Worm (Caenorhabditis elegans) whole organism, L3 larva: Measurements from ENCODE around the gene R148.5.
A peak's percentile ranks its signal among the peaks of the same experiment; 100 is the strongest.

ENCODE experiments used
- R02D3.7 ChIP-seq: fragments of 150-350 bp; optimal IDR thresholded peaks from 2 replicates; lab custom pipeline; 2014; ENCODE audit warnings: missing biosample characterization, missing genetic modification characterization
- ceh-82 ChIP-seq: fragments of 150-350 bp; optimal IDR thresholded peaks from 2 replicates; lab custom pipeline; 2014; ENCODE audit warnings: missing biosample characterization, missing genetic modification characterization
- egl-27 ChIP-seq: sonication (generic microtip); optimal IDR thresholded peaks from 4 replicates; lab custom pipeline; 2017; ENCODE audit warnings: missing biosample characterization, missing genetic modification reagents, missing genetic modification characterization
- fkh-10 ChIP-seq: sonication (generic microtip); optimal IDR thresholded peaks from 2 replicates; lab custom pipeline; 2017; ENCODE audit warnings: missing biosample characterization, missing genetic modification reagents, missing genetic modification characterization
- jun-1 ChIP-seq: fragments of 150-350 bp; optimal IDR thresholded peaks from 2 replicates; lab custom pipeline; 2014; ENCODE audit warnings: missing biosample characterization, missing genetic modification reagents, missing genetic modification characterization
- nfya-1 ChIP-seq: sonication (generic microtip); optimal IDR thresholded peaks from 2 replicates; lab custom pipeline; 2017; ENCODE audit warnings: missing genetic modification characterization, mild to moderate bottlenecking, missing compliant biosample characterization, antibody characterized with exemption, moderate library complexity; ENCODE audit not compliant: insufficient read depth
- nhr-11 ChIP-seq: fragments of 150-350 bp; optimal IDR thresholded peaks from 2 replicates; lab custom pipeline; 2014; ENCODE audit warnings: missing biosample characterization, missing genetic modification characterization
- nhr-28 ChIP-seq: fragments of 150-350 bp; optimal IDR thresholded peaks from 2 replicates; lab custom pipeline; 2014; ENCODE audit warnings: missing biosample characterization, missing genetic modification characterization
- nhr-67 ChIP-seq: fragments of 150-350 bp; optimal IDR thresholded peaks from 2 replicates; lab custom pipeline; 2014; ENCODE audit warnings: missing biosample characterization, missing genetic modification characterization
- nhr-77 ChIP-seq: fragments of 150-350 bp; optimal IDR thresholded peaks from 2 replicates; lab custom pipeline; 2014; ENCODE audit warnings: missing biosample characterization, missing genetic modification characterization
- unc-62 ChIP-seq: fragments of 150-350 bp; sonication (generic microtip); optimal IDR thresholded peaks from 4 replicates; lab custom pipeline; 2014; ENCODE audit warnings: missing biosample characterization, missing genetic modification reagents, missing genetic modification characterization
- zag-1 ChIP-seq: fragments of 150-350 bp; optimal IDR thresholded peaks from 2 replicates; lab custom pipeline; 2014; ENCODE audit warnings: missing biosample characterization, missing genetic modification characterization
- ztf-11 ChIP-seq: fragments of 150-350 bp; optimal IDR thresholded peaks from 2 replicates; lab custom pipeline; 2014; ENCODE audit warnings: missing biosample characterization, missing genetic modification characterization
- ztf-4 ChIP-seq: fragments of 150-350 bp; optimal IDR thresholded peaks from 2 replicates; lab custom pipeline; 2014; ENCODE audit warnings: missing biosample characterization, missing genetic modification characterization

- TF ChIP-seq ceh-82 (tag; lab: Kevin White, UChicago), result no peak
- no peak for TF ChIP-seq zag-1
- no peak for TF ChIP-seq nhr-77
- TF ChIP-seq egl-27, result no peak
- TF ChIP-seq jun-1, result no peak
- TF ChIP-seq nhr-28, result no peak
- no peak for TF ChIP-seq fkh-10
- TF ChIP-seq ztf-11 (tag; lab: Kevin White, UChicago), result no peak
- TF ChIP-seq unc-62 (GFP tag; lab: Kevin White, UChicago), result no peak
- no peak for TF ChIP-seq R02D3.7 (tag; lab: Kevin White, UChicago)
- TF ChIP-seq nfya-1, result peak; percentile 58
- TF ChIP-seq nhr-11, result no peak
- no peak for TF ChIP-seq nhr-67
- no peak for TF ChIP-seq ztf-4
These were observed 26.3 kb upstream of the R148.5 start, which contains the start of gene mec-12 for ce11 chrIII:3139144-3139543.
